Worm (Caenorhabditis elegans) whole organism, L2 larva: ENCODE measurements around the gene uroc-1.

Source experiments
- Y55F3AM.14 ChIP-seq: fragments of 200-800 bp; sonication (Bioruptor generic); optimal IDR thresholded peaks from 2 replicates; lab custom pipeline; 2018; ENCODE audit warnings: mild to moderate bottlenecking, missing genetic modification characterization, missing compliant biosample characterization
- aly-2 ChIP-seq: fragments of 150-350 bp; optimal IDR thresholded peaks from 2 replicates; lab custom pipeline; 2014; ENCODE audit warnings: missing biosample characterization, missing genetic modification characterization
- blmp-1 ChIP-seq: sonication (generic microtip); optimal IDR thresholded peaks from 2 replicates; lab custom pipeline; 2017; ENCODE audit warnings: missing genetic modification characterization, mild to moderate bottlenecking, missing compliant biosample characterization, antibody characterized with exemption, moderate library complexity; ENCODE audit not compliant: insufficient read depth
- ceh-82 ChIP-seq: fragments of 150-350 bp; optimal IDR thresholded peaks from 2 replicates; lab custom pipeline; 2014; ENCODE audit warnings: missing biosample characterization, missing genetic modification characterization
- lin-39 ChIP-seq: fragments of 150-350 bp; optimal IDR thresholded peaks from 2 replicates; lab custom pipeline; 2014; ENCODE audit warnings: missing biosample characterization, missing genetic modification reagents, missing genetic modification characterization
- lsy-2 ChIP-seq, 2 experiments: fragments of 150-350 bp in 1 of 2; sonication (generic microtip) in 1 of 2; optimal IDR thresholded peaks; 2 replicates each; lab custom pipeline; 2014 to 2017; ENCODE audit warnings: missing biosample characterization in 2 of 2, missing genetic modification characterization in 2 of 2
- mab-5 ChIP-seq: fragments of 150-350 bp; optimal IDR thresholded peaks from 2 replicates; lab custom pipeline; 2014; ENCODE audit warnings: missing biosample characterization, missing genetic modification characterization
- mbf-1 ChIP-seq: sonication (generic microtip); optimal IDR thresholded peaks from 2 replicates; lab custom pipeline; 2017; ENCODE audit warnings: missing biosample characterization, missing genetic modification characterization
- nhr-25 ChIP-seq: fragments of 150-350 bp; sonication (generic microtip); optimal IDR thresholded peaks from 3 replicates; lab custom pipeline; 2014; ENCODE audit warnings: missing biosample characterization, missing genetic modification characterization
- skn-1 ChIP-seq: sonication (generic microtip); optimal IDR thresholded peaks from 2 replicates; lab custom pipeline; 2017; ENCODE audit warnings: missing biosample characterization, missing genetic modification characterization
- unc-39 ChIP-seq: fragments of 150-350 bp; optimal IDR thresholded peaks from 2 replicates; lab custom pipeline; 2014; ENCODE audit warnings: missing biosample characterization, missing genetic modification characterization
- unc-55 ChIP-seq: fragments of 150-350 bp; sonication (generic microtip); optimal IDR thresholded peaks from 3 replicates; lab custom pipeline; 2014; ENCODE audit warnings: missing biosample characterization, missing genetic modification reagents, missing genetic modification characterization
- ztf-4 ChIP-seq: fragments of 150-350 bp; optimal IDR thresholded peaks from 2 replicates; lab custom pipeline; 2014; ENCODE audit warnings: missing biosample characterization, missing genetic modification characterization

DNA sequence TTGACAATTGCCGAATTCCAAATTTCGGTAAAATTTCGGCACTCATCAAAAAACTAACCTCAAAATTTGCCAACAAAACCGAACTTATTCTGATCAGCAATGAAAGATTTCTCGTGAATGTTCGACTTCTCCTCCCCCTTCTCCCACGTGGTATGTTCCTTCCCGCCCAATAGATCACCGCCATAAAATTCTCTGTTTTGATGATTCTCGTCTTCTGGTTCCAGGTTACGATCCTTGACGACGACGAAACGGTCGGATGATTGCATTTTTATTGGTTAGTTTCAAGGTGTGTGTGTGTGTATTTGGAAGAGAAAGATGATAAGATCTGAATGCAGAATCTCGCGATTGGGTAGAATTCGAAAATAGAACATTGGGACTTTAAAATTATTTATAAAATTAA lies at the start of gene uroc-1:
- TF ChIP-seq lsy-2 (tag; optimal IDR thresholded peaks at IDR 0.05; lab: Kevin White, UChicago) (no peak), ceh-82 (tag; lab: Kevin White, UChicago) (no peak), aly-2 (tag; lab: Kevin White, UChicago) (no peak), ztf-4 (tag; lab: Kevin White, UChicago) (no peak), unc-55 (GFP tag; lab: Kevin White, UChicago) (no peak), nhr-25 (tag; lab: Kevin White, UChicago) (no peak), lin-39 (tag; lab: Kevin White, UChicago) (no peak), mbf-1 (no peak), mab-5 (tag; lab: Kevin White, UChicago) (no peak), Y55F3AM.14 (GFP tag; lab: Kevin White, UChicago) (no peak), blmp-1 (tag; lab: Kevin White, UChicago) (no peak), unc-39 (tag; lab: Kevin White, UChicago) (no peak), skn-1 (no peak)
